Fruit fly (Drosophila melanogaster) whole organism, prepupa: ENCODE results near the gene tmod.

Source experiments
- CG31627 ChIP-seq: fragments of 200-800 bp; sonication (Bioruptor generic); optimal IDR thresholded peaks from 3 replicates; lab custom pipeline; 2016; ENCODE audit warnings: missing biosample characterization, missing genetic modification characterization
- OdsH ChIP-seq: fragments of 200-800 bp; sonication (Bioruptor generic); optimal IDR thresholded peaks from 3 replicates; lab custom pipeline; 2016; ENCODE audit warnings: missing biosample characterization, missing genetic modification characterization
- spab ChIP-seq: fragments of 200-800 bp; sonication (Bioruptor generic); optimal IDR thresholded peaks from 2 replicates; lab custom pipeline; 2017; ENCODE audit warnings: missing biosample characterization, mild to moderate bottlenecking, missing genetic modification characterization, missing genetic modification reagents

dm6 chr3R:30512114-30512513 lies 20.3 kb upstream of the tmod start, which contains the start of gene PH4alphaNE2:
- no peak for TF ChIP-seq spab (GFP tag; lab: Kevin White, UChicago)
- no peak for TF ChIP-seq CG31627 (GFP tag; lab: Kevin White, UChicago)
- TF ChIP-seq OdsH (GFP tag; lab: Kevin White, UChicago): no peak
